Fruit fly (Drosophila melanogaster) whole organism: Measurements from ENCODE around the gene CG7695.

Experiments
- CG8478 ChIP-seq: fragments of >200 bp; optimal IDR thresholded peaks from 2 replicates; lab custom pipeline; 2018; ENCODE audit warnings: inconsistent platforms
- EcR ChIP-seq, 2 experiments: fragments of >200 bp; optimal IDR thresholded peaks; 2 replicates each; lab custom pipeline; 2017; ENCODE audit warnings: missing biosample characterization in 2 of 2, missing genetic modification characterization in 2 of 2, missing genetic modification reagents in 2 of 2
- usp ChIP-seq: fragments of >200 bp; optimal IDR thresholded peaks from 2 replicates; lab custom pipeline; 2017; ENCODE audit warnings: missing biosample characterization, missing genetic modification characterization, mixed read lengths

DNA sequence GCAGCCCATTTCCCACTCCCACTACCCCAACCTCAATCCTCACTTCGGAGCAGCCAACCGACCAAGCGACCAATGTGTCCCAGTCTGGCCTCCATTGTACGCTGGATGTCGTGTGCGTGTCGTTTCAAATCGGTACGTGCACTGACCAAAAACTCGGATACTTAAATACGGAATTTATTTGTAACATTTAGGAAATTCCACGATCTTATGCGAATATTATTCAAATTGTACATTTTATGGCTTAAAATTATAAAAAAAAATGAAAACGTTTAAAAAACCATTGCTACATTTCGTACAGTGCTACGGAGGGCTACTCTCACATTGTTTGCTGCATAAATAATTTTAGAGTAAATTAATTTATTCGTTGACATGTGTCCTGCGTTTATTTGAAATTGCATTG is 7.2 kb upstream of the CG7695 start:
- TF ChIP-seq EcR (GFP tag; optimal IDR thresholded peaks at IDR 0.05; lab: Kevin White, UChicago) (no peak), CG8478 (lab: Kevin White, UChicago) (no peak), usp (GFP tag; lab: Kevin White, UChicago) (no peak)
